Fruit fly (Drosophila melanogaster) whole organism, embryonic: ENCODE data around the gene grim.

Experiments used
- CG10209 ChIP-seq: fragments of 200-800 bp; sonication (Bioruptor generic); optimal IDR thresholded peaks from 3 replicates; lab custom pipeline; 2017; ENCODE audit warnings: missing biosample characterization, mild to moderate bottlenecking, missing genetic modification characterization, missing genetic modification reagents
- CG11696 ChIP-seq: fragments of 200-800 bp; sonication (Bioruptor generic); IDR thresholded peaks from 2 replicates; pipeline ENCODE4 v1.3.6; 2022; ENCODE audit warnings: missing biosample characterization, missing genetic modification characterization
- CG1603 ChIP-seq: fragments of 200-800 bp; sonication (Bioruptor generic); optimal IDR thresholded peaks from 2 replicates; lab custom pipeline; 2019; ENCODE audit warnings: missing biosample characterization, mild to moderate bottlenecking, missing genetic modification characterization, moderate library complexity
- CG34422 ChIP-seq: fragments of 200-800 bp; sonication (Bioruptor generic); IDR thresholded peaks from 3 replicates; pipeline ENCODE4 v1.3.6; 2022; ENCODE audit warnings: missing biosample characterization, missing genetic modification characterization
- CG3726 ChIP-seq: fragments of 200-800 bp; sonication (Bioruptor generic); IDR thresholded peaks from 3 replicates; pipeline ENCODE4, ENCODE4 v1.3.6; 2022; ENCODE audit warnings: missing biosample characterization, missing genetic modification characterization
- CG9215 ChIP-seq: fragments of 200-800 bp; sonication (Bioruptor generic); IDR thresholded peaks from 2 replicates; pipeline ENCODE4 v1.3.6; 2022; ENCODE audit warnings: missing biosample characterization, missing genetic modification characterization
- D19B ChIP-seq: fragments of 200-800 bp; sonication (Bioruptor generic); optimal IDR thresholded peaks from 2 replicates; lab custom pipeline; 2017; ENCODE audit warnings: missing biosample characterization, mild to moderate bottlenecking, missing genetic modification characterization
- Dll ChIP-seq: fragments of 200-800 bp; sonication (Bioruptor generic); IDR thresholded peaks from 4 replicates; pipeline ENCODE4 v1.3.6; 2022; ENCODE audit warnings: missing biosample characterization, missing genetic modification characterization; ENCODE audit not compliant: partially characterized antibody
- Ets65A ChIP-seq: fragments of 200-800 bp; sonication (Bioruptor generic); peaks from one replicate; lab custom pipeline; 2016; ENCODE audit warnings: missing biosample characterization, missing genetic modification characterization
- Kr ChIP-seq: fragments of 200-800 bp; sonication (Bioruptor generic); optimal IDR thresholded peaks from 2 replicates; lab custom pipeline; 2017; ENCODE audit warnings: missing biosample characterization, mild to moderate bottlenecking, missing genetic modification characterization
- Lpt ChIP-seq: fragments of >200 bp; optimal IDR thresholded peaks from 2 replicates; lab custom pipeline; 2018; ENCODE audit warnings: missing biosample characterization, missing genetic modification characterization
- Meics ChIP-seq: fragments of 200-800 bp; sonication (Bioruptor generic); optimal IDR thresholded peaks from 2 replicates; lab custom pipeline; 2017; ENCODE audit warnings: missing biosample characterization, mild to moderate bottlenecking, missing genetic modification characterization
- Side ChIP-seq: fragments of 200-800 bp; sonication (Bioruptor generic); optimal IDR thresholded peaks from 2 replicates; lab custom pipeline; 2016; ENCODE audit warnings: missing biosample characterization, missing genetic modification characterization
- Spps ChIP-seq: fragments of 200-800 bp; sonication (Bioruptor generic); optimal IDR thresholded peaks from 2 replicates; lab custom pipeline; 2018; ENCODE audit warnings: missing biosample characterization, mild to moderate bottlenecking, missing genetic modification characterization
- amos ChIP-seq: fragments of 200-800 bp; sonication (Bioruptor generic); IDR thresholded peaks from 2 replicates; pipeline ENCODE4 v1.3.6; 2022; ENCODE audit warnings: missing biosample characterization, missing genetic modification characterization; ENCODE audit not compliant: partially characterized antibody
- cg ChIP-seq: fragments of 200-800 bp; sonication (Bioruptor generic); optimal IDR thresholded peaks from 3 replicates; lab custom pipeline; 2019; ENCODE audit warnings: missing biosample characterization, mild to moderate bottlenecking, missing genetic modification characterization, moderate library complexity
- crc ChIP-seq: fragments of 200-800 bp; sonication (Bioruptor generic); optimal IDR thresholded peaks from 2 replicates; lab custom pipeline; 2016; ENCODE audit warnings: missing biosample characterization, missing genetic modification characterization
- da ChIP-seq: fragments of 200-800 bp; sonication (Bioruptor generic); optimal IDR thresholded peaks from 2 replicates; lab custom pipeline; 2016; ENCODE audit warnings: missing biosample characterization, missing genetic modification characterization
- dm ChIP-seq: fragments of 200-800 bp; sonication (Bioruptor generic); optimal IDR thresholded peaks from 3 replicates; lab custom pipeline; 2016; ENCODE audit warnings: missing biosample characterization, missing genetic modification characterization
- ewg ChIP-seq: fragments of 200-800 bp; sonication (Bioruptor generic); optimal IDR thresholded peaks from 3 replicates; lab custom pipeline; 2017; ENCODE audit warnings: mild to moderate bottlenecking, missing biosample characterization, missing genetic modification reagents, missing genetic modification characterization
- ftz-f1 ChIP-seq: fragments of 200-800 bp; sonication (Bioruptor generic); optimal IDR thresholded peaks from 2 replicates; lab custom pipeline; 2016; ENCODE audit warnings: missing biosample characterization, missing genetic modification characterization
- gce ChIP-seq: fragments of 200-800 bp; sonication (Bioruptor generic); IDR thresholded peaks from 3 replicates; pipeline ENCODE4 v1.3.6; 2022; ENCODE audit warnings: missing biosample characterization, missing genetic modification characterization
- jumu ChIP-seq: fragments of 200-800 bp; sonication (Bioruptor generic); optimal IDR thresholded peaks from 3 replicates; lab custom pipeline; 2016; ENCODE audit warnings: missing biosample characterization, missing genetic modification characterization
- klu ChIP-seq: fragments of 200-800 bp; sonication (Bioruptor generic); IDR thresholded peaks from 2 replicates; pipeline ENCODE4 v1.3.6; 2022; ENCODE audit warnings: missing biosample characterization, missing genetic modification characterization
- knrl ChIP-seq: fragments of 200-800 bp; sonication (Bioruptor generic); IDR thresholded peaks from 3 replicates; pipeline ENCODE4 v1.3.6; 2022; ENCODE audit warnings: missing biosample characterization, missing genetic modification characterization; ENCODE audit not compliant: partially characterized antibody
- peb ChIP-seq: fragments of 200-800 bp; sonication (Bioruptor generic); IDR thresholded peaks from 2 replicates; pipeline ENCODE4 v1.3.6; 2022; ENCODE audit warnings: missing biosample characterization, missing genetic modification characterization
- pfk ChIP-seq: fragments of 200-800 bp; sonication (Bioruptor generic); optimal IDR thresholded peaks from 2 replicates; lab custom pipeline; 2018; ENCODE audit warnings: missing biosample characterization, mild to moderate bottlenecking, missing genetic modification characterization, moderate library complexity
- pros ChIP-seq: fragments of 200-800 bp; sonication (Bioruptor generic); optimal IDR thresholded peaks from 3 replicates; lab custom pipeline; 2019; ENCODE audit warnings: missing biosample characterization, mild to moderate bottlenecking, missing genetic modification characterization, moderate library complexity
- row ChIP-seq: fragments of 200-800 bp; sonication (Bioruptor generic); IDR thresholded peaks from 3 replicates; pipeline ENCODE4 v1.3.6; 2022; ENCODE audit warnings: missing biosample characterization, missing genetic modification characterization
- salm ChIP-seq: fragments of 200-800 bp; sonication (Bioruptor generic); optimal IDR thresholded peaks from 2 replicates; lab custom pipeline; 2018; ENCODE audit warnings: missing biosample characterization, mild to moderate bottlenecking, missing genetic modification characterization
- scrt ChIP-seq: fragments of 200-800 bp; sonication (Bioruptor generic); optimal IDR thresholded peaks from 2 replicates; lab custom pipeline; 2018; ENCODE audit warnings: missing biosample characterization, mild to moderate bottlenecking, missing genetic modification characterization, moderate library complexity
- sens-2 ChIP-seq: fragments of 200-800 bp; sonication (Bioruptor generic); IDR thresholded peaks from 2 replicates; pipeline ENCODE4 v1.3.6; 2022; ENCODE audit warnings: missing biosample characterization, missing genetic modification characterization
- tll ChIP-seq, 2 experiments: fragments of 200-800 bp in 1 of 2; fragments of >200 bp in 1 of 2; sonication (Bioruptor generic) in 1 of 2; optimal IDR thresholded peaks; 2 replicates each; lab custom pipeline; 2017 to 2019; ENCODE audit warnings: missing biosample characterization in 2 of 2, missing genetic modification characterization in 2 of 2, mild to moderate bottlenecking in 1 of 2, moderate library complexity in 1 of 2
- tup ChIP-seq: fragments of 200-800 bp; sonication (Bioruptor generic); optimal IDR thresholded peaks from 2 replicates; lab custom pipeline; 2016; ENCODE audit warnings: missing biosample characterization, mild to moderate bottlenecking, missing genetic modification characterization, moderate library complexity
- twi ChIP-seq: fragments of 200-800 bp; optimal IDR thresholded peaks from 2 replicates; lab custom pipeline; 2019; ENCODE audit warnings: missing biosample characterization, mild to moderate bottlenecking, missing genetic modification characterization, moderate library complexity

Gene grim

DNA sequence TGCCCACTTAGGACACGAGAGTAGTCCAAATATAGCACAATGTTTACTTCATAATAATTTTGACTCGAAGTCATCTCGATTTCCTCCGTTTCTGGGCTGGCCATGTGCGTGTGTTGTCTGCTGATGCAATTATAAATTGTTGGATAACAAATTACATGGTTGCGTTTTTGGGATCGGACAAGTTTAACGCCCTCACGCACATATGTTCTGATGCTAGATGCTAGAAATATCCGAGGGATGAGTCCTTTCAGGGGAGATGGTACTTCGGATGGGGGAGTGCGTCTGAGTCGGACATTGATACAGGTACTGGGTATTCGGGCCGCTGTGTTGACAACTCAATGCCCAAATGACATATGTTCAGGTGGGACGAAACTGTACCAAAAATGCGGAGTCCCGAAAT lies 11.8 kb upstream of the grim start (continued):
- TF ChIP-seq sens-2 (GFP tag; lab: Robert Waterston, UW) (no peak), cg (GFP tag; lab: Kevin White, UChicago) (no peak), twi (tag; lab: Kevin White, UChicago) (peak; percentile 89), CG10209 (GFP tag; lab: Kevin White, UChicago) (no peak)

DNA sequence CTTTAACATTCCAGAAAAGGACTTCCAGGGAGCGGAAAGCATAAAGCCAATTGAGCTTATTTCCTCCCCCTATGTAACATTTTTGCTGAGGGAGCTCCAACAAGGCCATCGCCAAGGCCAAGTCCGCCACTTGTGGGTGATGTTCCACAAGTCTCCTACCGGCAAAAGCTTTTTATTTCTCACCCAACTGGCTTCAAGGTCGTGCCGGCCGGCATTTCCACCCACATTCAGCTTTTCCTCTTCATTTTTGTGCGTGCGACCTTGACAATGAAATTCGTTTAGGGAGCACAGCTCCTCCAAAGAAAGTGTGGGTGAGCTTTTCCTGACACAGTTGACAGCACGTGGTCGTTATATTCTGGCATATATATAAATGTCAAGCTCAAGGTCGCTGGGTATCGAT lies 1.6 kb upstream of the grim start:
- TF ChIP-seq gce = 0 out of 3 replicates have a peak, but pooled peaks have one; percentile 7
- TF ChIP-seq ftz-f1 (GFP tag; lab: Kevin White, UChicago) = peak; percentile 68
- TF ChIP-seq klu (GFP tag; lab: Robert Waterston, UW) = no peak
- TF ChIP-seq scrt (GFP tag; lab: Kevin White, UChicago) = peak; percentile 59
- TF ChIP-seq Dll = no peak

DNA sequence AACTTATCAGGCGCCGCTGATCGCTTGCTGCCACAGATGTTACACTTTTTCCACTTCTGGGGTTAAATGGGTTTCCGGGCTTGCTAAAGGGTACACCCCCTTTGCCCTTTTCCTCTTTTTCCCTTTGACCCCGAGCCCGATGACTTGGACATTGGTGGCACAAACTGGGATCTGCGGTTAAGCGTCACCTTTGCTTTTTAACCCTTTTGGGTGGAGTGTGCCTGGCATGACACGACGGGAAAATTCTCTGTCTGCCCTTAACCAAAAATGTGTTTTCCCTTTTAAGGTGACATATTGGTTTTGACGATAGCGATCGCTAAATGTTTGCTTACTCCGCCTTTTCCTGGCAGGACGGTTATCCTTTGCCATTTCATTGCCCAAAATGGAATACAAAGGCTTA lies 2.2 kb downstream of the grim start:
- peak; percentile 59 for TF ChIP-seq Kr
- no peak for TF ChIP-seq knrl (GFP tag; lab: Robert Waterston, UW)
- TF ChIP-seq twi (tag; lab: Kevin White, UChicago) = no peak
- peak in 1 of 2 experiments; percentile 16 for TF ChIP-seq tll (GFP tag; optimal IDR thresholded peaks at IDR 0.05; lab: Kevin White, UChicago)
- peak; percentile 74 for TF ChIP-seq Ets65A (GFP tag; lab: Kevin White, UChicago)
- peak; percentile 37 for TF ChIP-seq pros (GFP tag; lab: Kevin White, UChicago)
- TF ChIP-seq D19B (GFP tag; lab: Kevin White, UChicago) = no peak

DNA sequence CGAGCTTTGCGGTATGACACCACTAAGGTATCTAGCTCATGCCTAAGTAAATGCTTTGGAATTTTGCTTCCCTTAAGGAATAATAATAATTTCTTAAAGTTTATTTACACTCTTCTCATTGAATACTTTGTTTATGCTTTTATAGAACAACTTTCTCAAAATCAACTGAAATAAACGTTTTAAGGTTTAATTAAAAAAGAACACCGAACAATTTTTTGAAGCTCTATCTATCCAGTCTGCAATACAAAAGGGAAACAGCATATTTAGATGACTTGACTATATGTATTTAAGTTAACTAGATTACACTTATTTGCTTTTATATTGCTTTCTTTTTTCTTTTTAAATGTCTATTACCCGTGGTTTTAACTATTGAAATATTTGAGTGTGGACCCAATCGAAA lies 3.1 kb downstream of the grim start, which contains the start of gene CG13700:
Gene CG13700 (minus strand): TSS at position 101 of the 400 bp plus-strand sequence.
- TF ChIP-seq row (GFP tag; lab: Robert Waterston, UW) (no peak), ewg (no peak), da (GFP tag; lab: Kevin White, UChicago) (no peak), tup (GFP tag; lab: Kevin White, UChicago) (no peak), salm (tag; lab: Kevin White, UChicago) (no peak), peb (no peak), Side (GFP tag; lab: Kevin White, UChicago) (no peak), amos (GFP tag; lab: Robert Waterston, UW) (no peak), dm (no peak), CG9215 (no peak), Spps (tag; lab: Kevin White, UChicago) (no peak), pfk (GFP tag; lab: Kevin White, UChicago) (no peak), CG3726 (GFP tag; lab: Robert Waterston, UW) (no peak), Meics (GFP tag; lab: Kevin White, UChicago) (no peak), crc (no peak), Lpt (GFP tag; lab: Kevin White, UChicago) (no peak), CG1603 (tag; lab: Kevin White, UChicago) (no peak), CG11696 (no peak), jumu (GFP tag; lab: Kevin White, UChicago) (no peak), CG34422 (GFP tag; lab: Robert Waterston, UW) (no peak)
- TF ChIP-seq, all 482 proteins: peak for 0
